Fruit fly (Drosophila melanogaster) whole organism, embryonic: ENCODE results near the gene Mocs1.

Experiments
- Atf-2 ChIP-seq: fragments of 200-800 bp; sonication (Bioruptor generic); optimal IDR thresholded peaks from 2 replicates; lab custom pipeline; 2016; ENCODE audit warnings: missing biosample characterization, missing genetic modification characterization
- BEAF-32 ChIP-seq: fragments of 200-800 bp; sonication (Bioruptor generic); optimal IDR thresholded peaks from 3 replicates; lab custom pipeline; 2017; ENCODE audit warnings: missing biosample characterization, missing genetic modification characterization, mild to moderate bottlenecking, moderate library complexity, missing genetic modification reagents
- CG11398 ChIP-seq: fragments of 200-800 bp; sonication (Bioruptor generic); optimal IDR thresholded peaks from 2 replicates; lab custom pipeline; 2016; ENCODE audit warnings: missing biosample characterization, missing genetic modification characterization
- CG12942 ChIP-seq: fragments of 200-800 bp; sonication (Bioruptor generic); optimal IDR thresholded peaks from 3 replicates; lab custom pipeline; 2016; ENCODE audit warnings: missing biosample characterization, missing genetic modification characterization
- CG14014 ChIP-seq: fragments of 200-800 bp; sonication (Bioruptor generic); IDR thresholded peaks from 2 replicates; pipeline ENCODE4 v1.3.6; 2022; ENCODE audit warnings: missing biosample characterization, missing genetic modification characterization
- CG15073 ChIP-seq: fragments of 200-800 bp; sonication (Bioruptor generic); optimal IDR thresholded peaks from 2 replicates; lab custom pipeline; 2016; ENCODE audit warnings: missing biosample characterization, missing genetic modification characterization
- CG1529 ChIP-seq: fragments of 200-800 bp; sonication (Bioruptor generic); optimal IDR thresholded peaks from 3 replicates; lab custom pipeline; 2018; ENCODE audit warnings: missing biosample characterization, missing genetic modification characterization
- CG15696 ChIP-seq: fragments of 200-800 bp; sonication (Bioruptor generic); optimal IDR thresholded peaks from 2 replicates; lab custom pipeline; 2019; ENCODE audit warnings: missing biosample characterization, mild to moderate bottlenecking, missing genetic modification characterization, moderate library complexity
- CG1602 ChIP-seq: fragments of 200-800 bp; sonication (Bioruptor generic); optimal IDR thresholded peaks from 3 replicates; lab custom pipeline; 2016; ENCODE audit warnings: missing biosample characterization, missing genetic modification characterization
- CG17385 ChIP-seq: fragments of 200-800 bp; sonication (Bioruptor generic); optimal IDR thresholded peaks from 3 replicates; lab custom pipeline; 2018; ENCODE audit warnings: missing biosample characterization, mild to moderate bottlenecking, missing genetic modification characterization
- CG17829 ChIP-seq: fragments of 200-800 bp; optimal IDR thresholded peaks from 2 replicates; lab custom pipeline; 2019; ENCODE audit warnings: missing biosample characterization, mild to moderate bottlenecking, missing genetic modification characterization, moderate library complexity
- CG1792 ChIP-seq: fragments of 200-800 bp; sonication (Bioruptor generic); optimal IDR thresholded peaks from 2 replicates; lab custom pipeline; 2016; ENCODE audit warnings: missing biosample characterization, missing genetic modification characterization
- CG2120 ChIP-seq: fragments of 200-800 bp; sonication (Bioruptor generic); optimal IDR thresholded peaks from 3 replicates; lab custom pipeline; 2016; ENCODE audit warnings: missing biosample characterization, missing genetic modification characterization
- CG3407 ChIP-seq: fragments of 200-800 bp; sonication (Bioruptor generic); optimal IDR thresholded peaks from 2 replicates; lab custom pipeline; 2018; ENCODE audit warnings: missing biosample characterization, mild to moderate bottlenecking, missing genetic modification characterization
- CG34376 ChIP-seq: fragments of 200-800 bp; sonication (Bioruptor generic); optimal IDR thresholded peaks from 2 replicates; lab custom pipeline; 2018; ENCODE audit warnings: missing biosample characterization, mild to moderate bottlenecking, missing genetic modification characterization
- CG4730 ChIP-seq: fragments of 200-800 bp; sonication (Bioruptor generic); IDR thresholded peaks from 2 replicates; pipeline ENCODE4 v1.3.6; 2022; ENCODE audit warnings: missing biosample characterization, missing genetic modification characterization
- CG6175 ChIP-seq: fragments of 200-800 bp; sonication (Bioruptor generic); IDR thresholded peaks from 3 replicates; pipeline ENCODE4 v1.3.6; 2022; ENCODE audit warnings: missing biosample characterization, missing genetic modification characterization
- CG8290 ChIP-seq, 3 experiments: fragments of 200-800 bp; sonication (Bioruptor generic); optimal IDR thresholded peaks; 2 replicates each; lab custom pipeline; 2016 to 2019; ENCODE audit warnings: missing biosample characterization in 3 of 3, missing genetic modification characterization in 3 of 3, mild to moderate bottlenecking in 2 of 3, moderate library complexity in 1 of 3
- Dfd ChIP-seq, 2 experiments: fragments of >200 bp; optimal IDR thresholded peaks; 2 replicates each; lab custom pipeline; 2017; ENCODE audit warnings: missing biosample characterization in 2 of 2, missing genetic modification characterization in 2 of 2
- Drgx ChIP-seq: fragments of 200-800 bp; sonication (Bioruptor generic); IDR thresholded peaks from 2 replicates; pipeline ENCODE4 v1.3.6; 2022; ENCODE audit warnings: missing biosample characterization, missing genetic modification characterization
- Fer1 ChIP-seq: fragments of 200-800 bp; sonication (Bioruptor generic); optimal IDR thresholded peaks from 2 replicates; lab custom pipeline; 2017; ENCODE audit warnings: missing biosample characterization, mild to moderate bottlenecking, missing genetic modification characterization
- HLH4C ChIP-seq: fragments of 200-800 bp; sonication (Bioruptor generic); IDR thresholded peaks from 3 replicates; pipeline ENCODE4 v1.3.6; 2022; ENCODE audit warnings: missing biosample characterization, missing genetic modification characterization; ENCODE audit not compliant: partially characterized antibody
- Hmx ChIP-seq: fragments of 200-800 bp; sonication (Bioruptor generic); optimal IDR thresholded peaks from 2 replicates; lab custom pipeline; 2016; ENCODE audit warnings: missing biosample characterization, missing genetic modification characterization
- Hr3 ChIP-seq: fragments of 200-800 bp; sonication (Bioruptor generic); optimal IDR thresholded peaks from 3 replicates; lab custom pipeline; 2016; ENCODE audit warnings: missing biosample characterization, missing genetic modification characterization
- Jarid2 ChIP-seq: fragments of 200-800 bp; sonication (Bioruptor generic); optimal IDR thresholded peaks from 3 replicates; lab custom pipeline; 2017; ENCODE audit warnings: mild to moderate bottlenecking, missing biosample characterization, missing genetic modification reagents, missing genetic modification characterization
- Mrtf ChIP-seq: fragments of 200-800 bp; sonication (Bioruptor generic); IDR thresholded peaks from 3 replicates; pipeline ENCODE4 v1.3.6; 2022; ENCODE audit warnings: missing biosample characterization, missing genetic modification characterization
- Nf-YC ChIP-seq: fragments of 200-800 bp; optimal IDR thresholded peaks from 3 replicates; lab custom pipeline; 2019; ENCODE audit warnings: missing biosample characterization, mild to moderate bottlenecking, missing genetic modification characterization, moderate library complexity
- Scr ChIP-seq: fragments of 200-800 bp; sonication (Bioruptor generic); IDR thresholded peaks from 2 replicates; pipeline ENCODE4 v1.3.6; 2022; ENCODE audit warnings: missing biosample characterization, missing genetic modification characterization; ENCODE audit not compliant: partially characterized antibody
- bsh ChIP-seq, 2 experiments: fragments of 200-800 bp; sonication (Bioruptor generic); optimal IDR thresholded peaks; 2 replicates each; lab custom pipeline; 2017 to 2018; ENCODE audit warnings: mild to moderate bottlenecking in 2 of 2, missing biosample characterization in 2 of 2, missing genetic modification characterization in 2 of 2, moderate library complexity in 1 of 2
- cato ChIP-seq: fragments of 200-800 bp; sonication (Bioruptor generic); optimal IDR thresholded peaks from 2 replicates; lab custom pipeline; 2016; ENCODE audit warnings: missing biosample characterization, missing genetic modification characterization, borderline replicate concordance
- da ChIP-seq: fragments of 200-800 bp; sonication (Bioruptor generic); optimal IDR thresholded peaks from 2 replicates; lab custom pipeline; 2016; ENCODE audit warnings: missing biosample characterization, missing genetic modification characterization
- en ChIP-seq: fragments of 200-800 bp; sonication (Bioruptor generic); optimal IDR thresholded peaks from 2 replicates; lab custom pipeline; 2016; ENCODE audit warnings: missing biosample characterization, missing genetic modification characterization
- grau ChIP-seq: fragments of 200-800 bp; optimal IDR thresholded peaks from 3 replicates; lab custom pipeline; 2019; ENCODE audit warnings: missing biosample characterization, mild to moderate bottlenecking, missing genetic modification characterization, moderate library complexity
- hbn ChIP-seq: fragments of 200-800 bp; sonication (Bioruptor generic); IDR thresholded peaks from 2 replicates; pipeline ENCODE4 v1.3.6; 2022; ENCODE audit warnings: missing biosample characterization, missing genetic modification characterization; ENCODE audit not compliant: partially characterized antibody
- inv ChIP-seq: fragments of 200-800 bp; sonication (Bioruptor generic); IDR thresholded peaks from 2 replicates; pipeline ENCODE4 v1.3.6; 2022; ENCODE audit warnings: missing biosample characterization, missing genetic modification characterization; ENCODE audit not compliant: partially characterized antibody
- lola ChIP-seq, 3 experiments: fragments of >200 bp in 2 of 3; fragments of 200-800 bp in 1 of 3; sonication (Bioruptor generic) in 1 of 3; optimal IDR thresholded peaks; 2 replicates each; lab custom pipeline; 2017 to 2019; ENCODE audit warnings: missing biosample characterization in 3 of 3, missing genetic modification characterization in 3 of 3, mild to moderate bottlenecking in 1 of 3, moderate library complexity in 1 of 3
- phol ChIP-seq: fragments of 200-800 bp; sonication (Bioruptor generic); optimal IDR thresholded peaks from 3 replicates; lab custom pipeline; 2018; ENCODE audit warnings: missing biosample characterization, mild to moderate bottlenecking, missing genetic modification characterization, moderate library complexity
- rib ChIP-seq: fragments of 200-800 bp; sonication (Bioruptor generic); IDR thresholded peaks from 2 replicates; pipeline ENCODE4 v1.3.6; 2022; ENCODE audit warnings: missing biosample characterization, missing genetic modification characterization
- ro ChIP-seq: fragments of 200-800 bp; sonication (Bioruptor generic); IDR thresholded peaks from 2 replicates; pipeline ENCODE4 v1.3.6; 2022; ENCODE audit warnings: missing biosample characterization, missing genetic modification characterization
- row ChIP-seq: fragments of 200-800 bp; sonication (Bioruptor generic); IDR thresholded peaks from 3 replicates; pipeline ENCODE4 v1.3.6; 2022; ENCODE audit warnings: missing biosample characterization, missing genetic modification characterization
- seq ChIP-seq: fragments of 200-800 bp; sonication (Bioruptor generic); IDR thresholded peaks from 2 replicates; pipeline ENCODE4 v1.3.6; 2022; ENCODE audit warnings: missing biosample characterization, missing genetic modification characterization
- shn ChIP-seq: fragments of 200-800 bp; sonication (Bioruptor generic); optimal IDR thresholded peaks from 3 replicates; lab custom pipeline; 2016; ENCODE audit warnings: missing biosample characterization, missing genetic modification characterization
- sima ChIP-seq: fragments of 200-800 bp; sonication (Bioruptor generic); optimal IDR thresholded peaks from 2 replicates; lab custom pipeline; 2016; ENCODE audit warnings: missing biosample characterization, missing genetic modification characterization
- sr ChIP-seq: fragments of 200-800 bp; sonication (Bioruptor generic); IDR thresholded peaks from 3 replicates; pipeline ENCODE4 v1.3.6; 2022; ENCODE audit warnings: missing biosample characterization, missing genetic modification characterization
- tin ChIP-seq: fragments of 200-800 bp; sonication (Bioruptor generic); optimal IDR thresholded peaks from 3 replicates; lab custom pipeline; 2016; ENCODE audit warnings: missing biosample characterization, missing genetic modification characterization
- unpg ChIP-seq: fragments of 200-800 bp; sonication (Bioruptor generic); optimal IDR thresholded peaks from 3 replicates; lab custom pipeline; 2018; ENCODE audit warnings: missing biosample characterization, mild to moderate bottlenecking, missing genetic modification characterization, moderate library complexity
- zen ChIP-seq: fragments of 200-800 bp; sonication (Bioruptor generic); optimal IDR thresholded peaks from 3 replicates; lab custom pipeline; 2018; ENCODE audit warnings: missing biosample characterization, mild to moderate bottlenecking, missing genetic modification characterization, moderate library complexity
- zfh1 ChIP-seq: fragments of 200-800 bp; sonication (Bioruptor generic); IDR thresholded peaks from 3 replicates; pipeline ENCODE4 v1.3.6; 2022; ENCODE audit warnings: missing biosample characterization, missing genetic modification characterization

The Mocs1 gene

DNA sequence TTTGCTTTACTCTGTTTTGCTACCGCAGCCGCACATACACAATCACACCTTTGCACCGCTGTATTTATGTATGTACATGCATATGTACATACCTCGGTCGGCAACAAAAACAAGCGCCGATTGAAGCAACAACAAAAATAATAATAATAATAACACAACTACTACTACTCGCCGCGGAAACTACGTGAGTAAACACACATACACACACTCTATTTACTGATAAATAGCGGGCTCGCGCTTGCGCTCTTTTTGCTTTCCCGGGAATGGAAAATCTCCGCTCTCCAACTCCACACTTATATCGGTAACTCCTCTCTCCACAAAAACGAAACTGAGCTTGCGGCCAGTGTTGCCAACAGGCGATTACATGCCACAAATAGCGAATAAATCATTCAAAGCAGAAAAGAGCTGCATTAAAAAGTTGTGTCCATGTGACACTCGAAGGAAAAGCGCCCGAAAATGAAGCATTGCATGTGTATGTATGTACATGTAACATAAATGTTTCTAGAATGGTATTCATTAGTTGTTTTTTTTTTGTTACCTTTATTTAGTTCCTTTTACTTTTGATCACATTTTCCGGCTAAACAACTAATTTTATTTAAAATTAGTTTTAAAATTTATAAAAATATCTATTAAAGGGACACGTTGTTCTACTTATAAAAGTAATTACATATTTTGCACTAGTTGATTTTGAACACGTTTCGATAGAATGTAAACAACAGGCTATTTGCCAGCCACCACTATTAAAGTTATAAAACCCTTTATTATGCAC lies 48.5 kb downstream of the Mocs1 start (continued):
- TF ChIP-seq Scr (GFP tag; lab: Robert Waterston, UW) (no peak), CG8290 (GFP tag; optimal IDR thresholded peaks at IDR 0.05; lab: Kevin White, UChicago) (peak; percentile 43), CG8290 (tag; optimal IDR thresholded peaks at IDR 0.05; lab: Kevin White, UChicago) (peak; percentile 87 to 88), ro (GFP tag; lab: Robert Waterston, UW) (no peak), zfh1 (GFP tag; lab: Robert Waterston, UW) (peak; percentile 77), CG11398 (GFP tag; lab: Kevin White, UChicago) (peak; percentile 68), CG1602 (GFP tag; lab: Kevin White, UChicago) (peak; percentile 44), CG14014 (GFP tag; lab: Robert Waterston, UW) (peak; percentile 74; the same call in 1 of the 2 replicates), bsh (GFP tag; optimal IDR thresholded peaks at IDR 0.05; lab: Kevin White, UChicago) (peak; percentile 52 to 66), Mrtf (GFP tag; lab: Robert Waterston, UW) (no peak), BEAF-32 (GFP tag; lab: Kevin White, UChicago) (no peak), Dfd (GFP tag; optimal IDR thresholded peaks at IDR 0.05; lab: Kevin White, UChicago) (no peak), da (peak; percentile 6), CG6175 (peak; percentile 72; the same call in 1 of the 3 replicates), tin (GFP tag; lab: Kevin White, UChicago) (no peak), lola (GFP tag; optimal IDR thresholded peaks at IDR 0.05; lab: Kevin White, UChicago) (peak in 1 of 3 experiments; percentile 18), Drgx (GFP tag; lab: Robert Waterston, UW) (peak; percentile 53; the same call in 1 of the 2 replicates), sr (GFP tag; lab: Robert Waterston, UW) (no peak), row (peak; percentile 43), Nf-YC (tag; lab: Kevin White, UChicago) (peak; percentile 24), sima (GFP tag; lab: Kevin White, UChicago) (no peak), CG17385 (GFP tag; lab: Kevin White, UChicago) (peak; percentile 68), CG4730 (GFP tag; lab: Robert Waterston, UW) (no peak), CG2120 (GFP tag; lab: Kevin White, UChicago) (peak; percentile 56), CG34376 (peak; percentile 95), Hmx (no peak), Hr3 (peak; percentile 19), CG1792 (GFP tag; lab: Kevin White, UChicago) (peak; percentile 69), grau (tag; lab: Kevin White, UChicago) (peak; percentile 38), CG15696 (tag; lab: Kevin White, UChicago) (peak; percentile 88), seq (GFP tag; lab: Robert Waterston, UW) (peak; percentile 80), CG15073 (GFP tag; lab: Kevin White, UChicago) (no peak), unpg (GFP tag; lab: Kevin White, UChicago) (peak; percentile 61), phol (peak; percentile 25), Jarid2 (GFP tag; lab: Kevin White, UChicago) (no peak), shn (GFP tag; lab: Kevin White, UChicago) (peak; percentile 58), CG3407 (GFP tag; lab: Kevin White, UChicago) (peak; percentile 87), en (GFP tag; lab: Kevin White, UChicago) (peak; percentile 47), Atf-2 (GFP tag; lab: Kevin White, UChicago) (peak; percentile 55), HLH4C (GFP tag; lab: Robert Waterston, UW) (no peak), hbn (GFP tag; lab: Robert Waterston, UW) (0 out of 2 replicates have a peak, but pooled peaks have one; percentile 35), inv (GFP tag; lab: Robert Waterston, UW) (no peak), CG17829 (tag; lab: Kevin White, UChicago) (peak; percentile 50), cato (GFP tag; lab: Kevin White, UChicago) (no peak), CG1529 (GFP tag; lab: Kevin White, UChicago) (peak; percentile 72), Fer1 (GFP tag; lab: Kevin White, UChicago) (peak; percentile 91), rib (GFP tag; lab: Robert Waterston, UW) (peak; percentile 89), CG12942 (peak; percentile 44), zen (tag; lab: Kevin White, UChicago) (peak; percentile 31)
